Worm (Caenorhabditis elegans): ENCODE data around the gene str-198.

- TF ChIP-seq ama-1 (optimal IDR thresholded peaks at IDR 0.05) (no peak), hmbx-1 (tag; optimal IDR thresholded peaks at IDR 0.05) (no peak), ets-7 (tag; optimal IDR thresholded peaks at IDR 0.05) (no peak), scrt-1 (GFP tag; IDR thresholded peaks at IDR 0.05) (no peak), B0310.2 (tag; optimal IDR thresholded peaks at IDR 0.05) (no peak), tra-4 (tag; optimal IDR thresholded peaks at IDR 0.05) (no peak), F13C5.2 (tag; optimal IDR thresholded peaks at IDR 0.05) (no peak), ceh-36 (tag; optimal IDR thresholded peaks at IDR 0.05) (no peak), tbx-11 (GFP tag; IDR thresholded peaks at IDR 0.05) (no peak), pes-1 (GFP tag; IDR thresholded peaks at IDR 0.05) (no peak), flt-1 (GFP tag; IDR thresholded peaks at IDR 0.05) (no peak), hmg-4 (GFP tag; optimal IDR thresholded peaks at IDR 0.05) (no peak), tbx-37 (GFP tag; conservative IDR thresholded peaks at IDR 0.05) (no peak), aly-1 (tag; optimal IDR thresholded peaks at IDR 0.05) (no peak)
Observed at ce11 chrV:16002288-16002687, 45.3 kb upstream of the str-198 start, which contains the start of gene nhr-63.
